Fruit fly (Drosophila melanogaster): ENCODE results near the gene tbrd-1.
A peak's percentile ranks its signal among the peaks of the same experiment; 100 is the strongest.

tbrd-1 gene

dm6 chr3R:23869965-23870364, 23.4 kb downstream of the tbrd-1 start:
- TF ChIP-seq CG1620 (GFP tag; optimal IDR thresholded peaks at IDR 0.05) (no peak), Clk (GFP tag; optimal IDR thresholded peaks at IDR 0.05) (no peak), pad (GFP tag; optimal IDR thresholded peaks at IDR 0.05) (no peak), kay (GFP tag; ENCODE audit: borderline replicate concordance) (no peak), CG7101 (tag; optimal IDR thresholded peaks at IDR 0.05) (no peak), CG14711 (tag; optimal IDR thresholded peaks at IDR 0.05) (no peak), CG7045 (GFP tag; optimal IDR thresholded peaks at IDR 0.05) (no peak), cic (GFP tag; optimal IDR thresholded peaks at IDR 0.05) (no peak), cnc (optimal IDR thresholded peaks at IDR 0.05) (no peak), Mnt (GFP tag; optimal IDR thresholded peaks at IDR 0.05) (no peak), toe (GFP tag; optimal IDR thresholded peaks at IDR 0.05) (no peak), tj (GFP tag; optimal IDR thresholded peaks at IDR 0.05) (no peak)

dm6 chr3R:23869203-23869892, 24.0 kb downstream of the tbrd-1 start:
- TF ChIP-seq CG7045 (GFP tag; optimal IDR thresholded peaks at IDR 0.05) (no peak), CG5204 (GFP tag; optimal IDR thresholded peaks at IDR 0.05) (no peak), Mnt (GFP tag; optimal IDR thresholded peaks at IDR 0.05) (no peak), toe (GFP tag; optimal IDR thresholded peaks at IDR 0.05) (no peak), tj (GFP tag; optimal IDR thresholded peaks at IDR 0.05) (peak; percentile 71)

- TF ChIP-seq bab1 (GFP tag; optimal IDR thresholded peaks at IDR 0.05) (no peak), CG5204 (GFP tag; optimal IDR thresholded peaks at IDR 0.05) (peak; percentile 9)
Measured at dm6 chr3R:23867825-23868224, 25.5 kb downstream of the tbrd-1 start.

dm6 chr3R:23867194-23867593, 26.2 kb downstream of the tbrd-1 start:
- no peak for TF ChIP-seq toe (GFP tag; optimal IDR thresholded peaks at IDR 0.05)

- TF ChIP-seq Mnt (GFP tag; optimal IDR thresholded peaks at IDR 0.05) (peak; percentile 60), pad (GFP tag; optimal IDR thresholded peaks at IDR 0.05) (peak; percentile 43), CG7101 (tag; optimal IDR thresholded peaks at IDR 0.05) (peak; percentile 16), tj (GFP tag; optimal IDR thresholded peaks at IDR 0.05) (peak; percentile 25), ovo (GFP tag; optimal IDR thresholded peaks at IDR 0.05) (peak; percentile 55), cic (GFP tag; optimal IDR thresholded peaks at IDR 0.05) (peak; percentile 31), CG7045 (GFP tag; optimal IDR thresholded peaks at IDR 0.05) (peak; percentile 3), bab1 (GFP tag; optimal IDR thresholded peaks at IDR 0.05) (peak; percentile 35), CG1620 (GFP tag; optimal IDR thresholded peaks at IDR 0.05) (peak; percentile 69), Crg-1 (GFP tag; optimal IDR thresholded peaks at IDR 0.05) (peak; percentile 70), Hr96 (GFP tag; optimal IDR thresholded peaks at IDR 0.05) (peak; percentile 67)
Measured at dm6 chr3R:23859365-23859804, 34.0 kb downstream of the tbrd-1 start.

- TF ChIP-seq ovo (GFP tag; optimal IDR thresholded peaks at IDR 0.05): no peak
- no peak for TF ChIP-seq CG5204 (GFP tag; optimal IDR thresholded peaks at IDR 0.05)
- TF ChIP-seq CG11617 (GFP tag; optimal IDR thresholded peaks at IDR 0.05): no peak
- TF ChIP-seq CG7101 (tag; optimal IDR thresholded peaks at IDR 0.05): no peak
- no peak for TF ChIP-seq CG12768 (GFP tag; optimal IDR thresholded peaks at IDR 0.05)
- no peak for TF ChIP-seq CG7045 (GFP tag; optimal IDR thresholded peaks at IDR 0.05)
- no peak for TF ChIP-seq kay (GFP tag; ENCODE audit: borderline replicate concordance)
- no peak for TF ChIP-seq pad (GFP tag; optimal IDR thresholded peaks at IDR 0.05)
- TF ChIP-seq Crg-1 (GFP tag; optimal IDR thresholded peaks at IDR 0.05): no peak
- no peak for TF ChIP-seq toe (GFP tag; optimal IDR thresholded peaks at IDR 0.05)
- TF ChIP-seq Mnt (GFP tag; optimal IDR thresholded peaks at IDR 0.05): no peak
- TF ChIP-seq Hr96 (GFP tag; optimal IDR thresholded peaks at IDR 0.05): no peak
Measured at dm6 chr3R:23849599-23849998, 43.8 kb downstream of the tbrd-1 start.

- TF ChIP-seq CG11617 (GFP tag; optimal IDR thresholded peaks at IDR 0.05): no peak
- TF ChIP-seq cic (GFP tag; optimal IDR thresholded peaks at IDR 0.05): no peak
- TF ChIP-seq CG5204 (GFP tag; optimal IDR thresholded peaks at IDR 0.05): no peak
Measured at dm6 chr3R:23846107-23846506, 47.3 kb downstream of the tbrd-1 start.

All from whole organism, adult.